Fruit fly (Drosophila melanogaster) whole organism, wandering third instar larva: ENCODE measurements around the gene CG7264.

ENCODE experiments used
- Abd-B ChIP-seq: fragments of >200 bp; optimal IDR thresholded peaks from 2 replicates; lab custom pipeline; 2017; ENCODE audit warnings: missing biosample characterization, missing genetic modification characterization
- Dif ChIP-seq: fragments of 200-275, 200-300 bp; sonication (Bioruptor generic); optimal IDR thresholded peaks from 2 replicates; lab custom pipeline; 2018; ENCODE audit warnings: missing biosample characterization, missing genetic modification characterization; ENCODE audit not compliant: partially characterized antibody
- GATAd ChIP-seq: sonication (Bioruptor generic); optimal IDR thresholded peaks from 2 replicates; lab custom pipeline; 2016; ENCODE audit warnings: missing biosample characterization, missing genetic modification characterization
- HLH106 ChIP-seq: fragments of 200-800 bp; optimal IDR thresholded peaks from 3 replicates; lab custom pipeline; 2019; ENCODE audit warnings: missing biosample characterization, mild to moderate bottlenecking, missing genetic modification characterization, moderate library complexity
- Hnf4 ChIP-seq: fragments of 200-800 bp; sonication (Bioruptor generic); optimal IDR thresholded peaks from 2 replicates; lab custom pipeline; 2016; ENCODE audit warnings: missing biosample characterization, mild to moderate bottlenecking, missing genetic modification characterization
- Hr78 ChIP-seq: fragments of >200 bp; optimal IDR thresholded peaks from 2 replicates; lab custom pipeline; 2017; ENCODE audit warnings: missing biosample characterization, missing genetic modification characterization
- Hr83 ChIP-seq: fragments of 200-300 bp; sonication (Bioruptor generic); optimal IDR thresholded peaks from 2 replicates; lab custom pipeline; 2016; ENCODE audit warnings: missing biosample characterization, mild to moderate bottlenecking, missing genetic modification characterization, moderate library complexity; ENCODE audit not compliant: poor library complexity, severe bottlenecking
- Mio ChIP-seq: sonication (Bioruptor generic); optimal IDR thresholded peaks from 2 replicates; lab custom pipeline; 2016; ENCODE audit warnings: missing biosample characterization, missing genetic modification characterization
- Myc ChIP-seq: fragments of >200 bp; optimal IDR thresholded peaks from 2 replicates; lab custom pipeline; 2017
- h ChIP-seq: fragments of 200-800 bp; sonication (Bioruptor generic); optimal IDR thresholded peaks from 3 replicates; lab custom pipeline; 2016; ENCODE audit warnings: missing biosample characterization, mild to moderate bottlenecking, missing genetic modification characterization
- lola ChIP-seq: fragments of >200 bp; optimal IDR thresholded peaks from 2 replicates; lab custom pipeline; 2017; ENCODE audit warnings: missing biosample characterization, missing genetic modification characterization
- pan ChIP-seq: fragments of >200 bp; optimal IDR thresholded peaks from 2 replicates; lab custom pipeline; 2017
- rgr ChIP-seq: fragments of 200-800 bp; sonication (Bioruptor generic); optimal IDR thresholded peaks from 3 replicates; lab custom pipeline; 2016; ENCODE audit warnings: missing biosample characterization, mild to moderate bottlenecking, missing genetic modification characterization
- usp ChIP-seq: fragments of >200 bp; optimal IDR thresholded peaks from 2 replicates; lab custom pipeline; 2017; ENCODE audit warnings: missing biosample characterization, missing genetic modification characterization

DNA sequence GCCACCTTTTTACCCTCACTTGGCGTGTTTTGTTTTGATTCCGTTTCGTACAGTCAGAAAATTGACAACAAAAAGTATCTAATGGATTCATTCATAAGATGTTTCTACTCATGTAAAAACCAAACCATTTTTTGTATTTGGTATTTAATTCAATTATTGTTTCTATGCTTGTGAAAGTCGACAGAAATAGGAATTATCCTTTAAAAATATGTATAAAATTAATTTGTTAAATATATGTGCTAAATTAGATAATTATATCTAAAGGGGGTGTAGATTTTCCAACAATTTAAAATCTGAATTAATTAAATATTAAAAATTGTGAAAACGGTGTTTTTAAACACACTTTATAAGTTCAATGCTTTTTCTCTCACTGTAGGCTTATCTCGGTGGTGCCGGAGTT is 34.8 kb downstream of the CG7264 start:
- no peak for TF ChIP-seq Abd-B (GFP tag; lab: Kevin White, UChicago)
- no peak for TF ChIP-seq Myc (lab: Kevin White, UChicago)
- TF ChIP-seq Hr78 = no peak
- TF ChIP-seq h (GFP tag; lab: Kevin White, UChicago) = no peak
- no peak for TF ChIP-seq Hr83 (GFP tag; lab: Kevin White, UChicago)
- TF ChIP-seq GATAd = no peak
- TF ChIP-seq Hnf4 = no peak
- no peak for TF ChIP-seq Mio (GFP tag; lab: Kevin White, UChicago)
- no peak for TF ChIP-seq rgr (GFP tag; lab: Kevin White, UChicago)
- no peak for TF ChIP-seq lola (GFP tag; lab: Kevin White, UChicago)
- no peak for TF ChIP-seq usp (GFP tag; lab: Kevin White, UChicago)
- no peak for TF ChIP-seq pan
- TF ChIP-seq Dif (GFP tag; lab: Kevin White, UChicago) = no peak
- TF ChIP-seq HLH106 (tag; lab: Kevin White, UChicago) = peak; percentile 9
